Worm (Caenorhabditis elegans): ENCODE data around the gene EEED8.15.

Gene EEED8.15

ce11 chrII:5463692-5464300 is 44.8 kb downstream of the EEED8.15 start:
- TF ChIP-seq mep-1 (tag; optimal IDR thresholded peaks at IDR 0.05) (peak; percentile 13), hlh-11 (tag; optimal IDR thresholded peaks at IDR 0.05) (peak; percentile 40), unc-62 (GFP tag; optimal IDR thresholded peaks at IDR 0.05 in 1 of 2) (peak in 1 of 2 experiments; percentile 56), unc-62 (tag; optimal IDR thresholded peaks at IDR 0.05) (no peak), ztf-7 (tag; optimal IDR thresholded peaks at IDR 0.05) (no peak), hmg-1.1 (GFP tag; IDR thresholded peaks at IDR 0.05) (0 out of 2 replicates have a peak, but pooled peaks have one; percentile 32), lsy-2 (tag; optimal IDR thresholded peaks at IDR 0.05) (peak in 1 of 2 experiments; percentile 10), nhr-11 (tag; optimal IDR thresholded peaks at IDR 0.05) (peak; percentile 21), snpc-1.2 (GFP tag; IDR thresholded peaks at IDR 0.05) (no peak), nhr-28 (tag; optimal IDR thresholded peaks at IDR 0.05) (peak; percentile 48), nhr-77 (tag; optimal IDR thresholded peaks at IDR 0.05) (no peak), ZK546.5 (tag; optimal IDR thresholded peaks at IDR 0.05) (no peak), lim-7 (GFP tag; IDR thresholded peaks at IDR 0.05) (no peak), hlh-30 (tag; optimal IDR thresholded peaks at IDR 0.05; ENCODE audit: insufficient read depth) (peak; percentile 10), mdl-1 (tag; optimal IDR thresholded peaks at IDR 0.05) (no peak)

- TF ChIP-seq aha-1 (tag) (no peak), ceh-82 (tag; optimal IDR thresholded peaks at IDR 0.05) (no peak), lsy-2 (tag; optimal IDR thresholded peaks at IDR 0.05) (no peak), cey-2 (tag; optimal IDR thresholded peaks at IDR 0.05; ENCODE audit: borderline replicate concordance, insufficient read depth) (no peak), daf-19 (GFP tag; conservative IDR thresholded peaks at IDR 0.05) (0 out of 2 replicates have a peak, but pooled peaks have one; percentile 36), arid-1 (GFP tag; conservative IDR thresholded peaks at IDR 0.05) (no peak), dmd-6 (GFP tag; IDR thresholded peaks at IDR 0.05) (no peak), mep-1 (tag; optimal IDR thresholded peaks at IDR 0.05) (no peak), Y48G9A.11 (GFP tag; IDR thresholded peaks at IDR 0.05) (no peak), dmd-8 (GFP tag; IDR thresholded peaks at IDR 0.05) (no peak), Y75B8A.6 (GFP tag; IDR thresholded peaks at IDR 0.05) (no peak), lim-7 (GFP tag; IDR thresholded peaks at IDR 0.05) (no peak), ztf-11 (tag; optimal IDR thresholded peaks at IDR 0.05) (no peak), mxl-3 (GFP tag; optimal IDR thresholded peaks at IDR 0.05) (no peak), spr-1 (tag; optimal IDR thresholded peaks at IDR 0.05) (no peak), nhr-10 (tag; optimal IDR thresholded peaks at IDR 0.05) (no peak), hif-1 (tag; optimal IDR thresholded peaks at IDR 0.05) (no peak), D1046.2 (GFP tag; IDR thresholded peaks at IDR 0.05) (no peak), jun-1 (tag; optimal IDR thresholded peaks at IDR 0.05) (no peak), dve-1 (tag; optimal IDR thresholded peaks at IDR 0.05; ENCODE audit: insufficient read depth) (no peak), F10B5.3 (tag; optimal IDR thresholded peaks at IDR 0.05) (no peak), nhr-76 (tag; optimal IDR thresholded peaks at IDR 0.05) (no peak), php-3 (GFP tag; IDR thresholded peaks at IDR 0.05) (0 out of 2 replicates have a peak, but pooled peaks have one; percentile 32), snpc-4 (tag; optimal IDR thresholded peaks at IDR 0.05) (no peak), tra-1 (GFP tag; IDR thresholded peaks at IDR 0.05) (no peak), attf-4 (tag; optimal IDR thresholded peaks at IDR 0.05) (no peak), dmd-9 (GFP tag; IDR thresholded peaks at IDR 0.05) (no peak), unc-62 (GFP tag; optimal IDR thresholded peaks at IDR 0.05 in 1 of 2) (peak in 1 of 2 experiments; percentile 29), unc-62 (tag; optimal IDR thresholded peaks at IDR 0.05) (no peak), duxl-1 (tag; optimal IDR thresholded peaks at IDR 0.05; ENCODE audit: poor library complexity) (no peak), dpl-1 (GFP tag; optimal IDR thresholded peaks at IDR 0.05) (no peak), lin-38 (GFP tag; IDR thresholded peaks at IDR 0.05) (peak; percentile 33; the same call in 1 of the 2 replicates), ces-1 (GFP tag; optimal IDR thresholded peaks at IDR 0.05) (no peak)
These were observed 46.8 kb downstream of the EEED8.15 start, which contains the start of gene clr-1 for ce11 chrII:5465729-5466408. clr-1 (plus strand) TSS chrII:5466358.

Data from whole organism, L4 larva.